Worm (Caenorhabditis elegans) whole organism, mixed stage, embryonic: ENCODE results near the gene sdc-3.

ENCODE experiments used
- M03D4.4 ChIP-seq: sonication (generic microtip); optimal IDR thresholded peaks from 2 replicates; lab custom pipeline; 2017; ENCODE audit warnings: mild to moderate bottlenecking, missing genetic modification characterization, missing compliant biosample characterization
- bed-3 ChIP-seq: fragments of 200-800 bp; sonication (Bioruptor generic); optimal IDR thresholded peaks from 3 replicates; lab custom pipeline; 2018; ENCODE audit warnings: mild to moderate bottlenecking, missing genetic modification characterization, moderate library complexity, missing compliant biosample characterization
- blmp-1 ChIP-seq: fragments of 150-350 bp; optimal IDR thresholded peaks from 2 replicates; lab custom pipeline; 2014; ENCODE audit warnings: missing biosample characterization, missing genetic modification characterization
- ceh-39 ChIP-seq: fragments of 150-350 bp; optimal IDR thresholded peaks from 2 replicates; lab custom pipeline; 2014; ENCODE audit warnings: missing biosample characterization, missing genetic modification characterization
- ceh-43 ChIP-seq: fragments of 200-800 bp; sonication (Bioruptor generic); optimal IDR thresholded peaks from 2 replicates; lab custom pipeline; 2018; ENCODE audit warnings: mild to moderate bottlenecking, missing genetic modification characterization, moderate library complexity, missing compliant biosample characterization
- ceh-83 ChIP-seq: fragments of 200-800 bp; sonication (Bioruptor generic); optimal IDR thresholded peaks from 2 replicates; lab custom pipeline; 2018; ENCODE audit warnings: mild to moderate bottlenecking, missing genetic modification characterization, missing compliant biosample characterization
- ces-1 ChIP-seq: fragments of 150-350 bp; optimal IDR thresholded peaks from 2 replicates; lab custom pipeline; 2014; ENCODE audit warnings: missing biosample characterization, missing genetic modification reagents, missing genetic modification characterization
- cnd-1 ChIP-seq: fragments of 200-800 bp; sonication (Bioruptor generic); optimal IDR thresholded peaks from 2 replicates; lab custom pipeline; 2018; ENCODE audit warnings: mild to moderate bottlenecking, missing genetic modification characterization, missing compliant biosample characterization
- drap-1 ChIP-seq: fragments of 200-800 bp; sonication (Bioruptor generic); optimal IDR thresholded peaks from 3 replicates; lab custom pipeline; 2018; ENCODE audit warnings: mild to moderate bottlenecking, missing genetic modification characterization, missing compliant biosample characterization
- elt-1 ChIP-seq: sonication (generic microtip); optimal IDR thresholded peaks from 2 replicates; lab custom pipeline; 2017; ENCODE audit warnings: missing genetic modification characterization, mild to moderate bottlenecking, missing compliant biosample characterization, antibody characterized with exemption, moderate library complexity, borderline replicate concordance; ENCODE audit not compliant: insufficient read depth
- elt-3 ChIP-seq: fragments of 150-350 bp; optimal IDR thresholded peaks from 2 replicates; lab custom pipeline; 2014; ENCODE audit warnings: missing biosample characterization, missing genetic modification characterization
- flh-1 ChIP-seq: fragments of 200-800 bp; sonication (Bioruptor generic); optimal IDR thresholded peaks from 2 replicates; lab custom pipeline; 2018; ENCODE audit warnings: mild to moderate bottlenecking, missing genetic modification characterization, moderate library complexity, missing compliant biosample characterization
- ham-2 ChIP-seq: fragments of 200-800 bp; sonication (Bioruptor generic); optimal IDR thresholded peaks from 2 replicates; lab custom pipeline; 2018; ENCODE audit warnings: mild to moderate bottlenecking, missing genetic modification characterization, missing compliant biosample characterization
- hlh-1 ChIP-seq: fragments of 150-350 bp; optimal IDR thresholded peaks from 2 replicates; lab custom pipeline; 2014; ENCODE audit warnings: missing biosample characterization, missing genetic modification reagents, missing genetic modification characterization
- lin-13 ChIP-seq: fragments of 150-350 bp; optimal IDR thresholded peaks from 2 replicates; lab custom pipeline; 2014; ENCODE audit warnings: missing biosample characterization, missing genetic modification characterization
- lin-32 ChIP-seq: fragments of 200-800 bp; sonication (Bioruptor generic); optimal IDR thresholded peaks from 2 replicates; lab custom pipeline; 2018; ENCODE audit warnings: mild to moderate bottlenecking, missing genetic modification characterization, missing compliant biosample characterization
- lsy-2 ChIP-seq: fragments of 150-350 bp; optimal IDR thresholded peaks from 2 replicates; lab custom pipeline; 2014; ENCODE audit warnings: missing biosample characterization, missing genetic modification characterization
- mep-1 ChIP-seq: fragments of 150-350 bp; optimal IDR thresholded peaks from 2 replicates; lab custom pipeline; 2017; ENCODE audit warnings: missing biosample characterization, missing genetic modification reagents, missing genetic modification characterization, inconsistent platforms
- mls-2 ChIP-seq: sonication (generic microtip); optimal IDR thresholded peaks from 2 replicates; lab custom pipeline; 2016; ENCODE audit warnings: mild to moderate bottlenecking, missing genetic modification characterization, moderate library complexity, missing compliant biosample characterization
- nhr-12 ChIP-seq: fragments of 150-350 bp; optimal IDR thresholded peaks from 2 replicates; lab custom pipeline; 2014; ENCODE audit warnings: missing biosample characterization, missing genetic modification characterization
- nhr-2 ChIP-seq: fragments of 150-350 bp; optimal IDR thresholded peaks from 2 replicates; lab custom pipeline; 2014; ENCODE audit warnings: missing biosample characterization, missing genetic modification characterization
- nhr-237 ChIP-seq: fragments of 150-350 bp; optimal IDR thresholded peaks from 2 replicates; lab custom pipeline; 2014; ENCODE audit warnings: missing biosample characterization, missing genetic modification characterization
- nhr-28 ChIP-seq: fragments of 150-350 bp; optimal IDR thresholded peaks from 2 replicates; lab custom pipeline; 2014; ENCODE audit warnings: missing biosample characterization, missing genetic modification characterization
- nhr-76 ChIP-seq: sonication (generic microtip); optimal IDR thresholded peaks from 2 replicates; lab custom pipeline; 2017; ENCODE audit warnings: missing biosample characterization, missing genetic modification characterization
- pha-4 ChIP-seq: fragments of 150-350 bp; optimal IDR thresholded peaks from 2 replicates; lab custom pipeline; 2018; ENCODE audit warnings: missing biosample characterization, missing genetic modification reagents, missing genetic modification characterization
- sem-2 ChIP-seq: fragments of 200-800 bp; sonication (Bioruptor generic); optimal IDR thresholded peaks from 2 replicates; lab custom pipeline; 2018; ENCODE audit warnings: mild to moderate bottlenecking, missing genetic modification characterization, missing compliant biosample characterization
- snpc-4 ChIP-seq: fragments of 150-350 bp; optimal IDR thresholded peaks from 2 replicates; lab custom pipeline; 2014; ENCODE audit warnings: missing biosample characterization, missing genetic modification characterization
- sptf-1 ChIP-seq: sonication (generic microtip); optimal IDR thresholded peaks from 2 replicates; lab custom pipeline; 2017; ENCODE audit warnings: mild to moderate bottlenecking, missing genetic modification characterization, moderate library complexity, missing compliant biosample characterization
- tbx-8 ChIP-seq: fragments of 200-800 bp; sonication (Bioruptor generic); optimal IDR thresholded peaks from 2 replicates; lab custom pipeline; 2018; ENCODE audit warnings: mild to moderate bottlenecking, missing genetic modification characterization, moderate library complexity, missing compliant biosample characterization
- unc-120 ChIP-seq: sonication (generic microtip); optimal IDR thresholded peaks from 2 replicates; lab custom pipeline; 2017; ENCODE audit warnings: missing genetic modification characterization, missing compliant biosample characterization; ENCODE audit not compliant: poor library complexity, severe bottlenecking
- unc-62 ChIP-seq: fragments of 150-350 bp; optimal IDR thresholded peaks from 2 replicates; lab custom pipeline; 2014; ENCODE audit warnings: missing biosample characterization, missing genetic modification reagents, missing genetic modification characterization
- zip-8 ChIP-seq: fragments of 150-350 bp; optimal IDR thresholded peaks from 2 replicates; lab custom pipeline; 2014; ENCODE audit warnings: missing biosample characterization, missing genetic modification characterization
- ztf-11 ChIP-seq: fragments of 150-350 bp; optimal IDR thresholded peaks from 2 replicates; lab custom pipeline; 2014; ENCODE audit warnings: missing biosample characterization, missing genetic modification characterization

sdc-3 gene

ce11 chrV:15002184-15002690 lies 45.8 kb downstream of the sdc-3 start, which contains the start of the genes fib-1 and mut-15:
Gene fib-1 (minus strand): TSS chrV:15002223.
Gene mut-15 (plus strand): TSS chrV:15002543.
- peak; percentile 21 for TF ChIP-seq tbx-8 (GFP tag; lab: Kevin White, UChicago)
- no peak for TF ChIP-seq ztf-11
- peak; percentile 32 for TF ChIP-seq bed-3 (GFP tag; lab: Kevin White, UChicago)
- peak; percentile 94 for TF ChIP-seq unc-120
- TF ChIP-seq flh-1 (GFP tag; lab: Kevin White, UChicago), result no peak
- peak; percentile 93 for TF ChIP-seq lin-13 (tag; lab: Kevin White, UChicago)
- TF ChIP-seq elt-3 (tag; lab: Kevin White, UChicago), result peak; percentile 11
- peak; percentile 86 for TF ChIP-seq sptf-1
- peak; percentile 37 for TF ChIP-seq nhr-2 (tag; lab: Kevin White, UChicago)
- TF ChIP-seq nhr-76 (tag; lab: Kevin White, UChicago), result no peak
- peak; percentile 83 for TF ChIP-seq pha-4 (tag; lab: Kevin White, UChicago)
- TF ChIP-seq nhr-237, result peak; percentile 93
- TF ChIP-seq ceh-39 (tag; lab: Kevin White, UChicago), result peak; percentile 96
- TF ChIP-seq hlh-1 (tag; lab: Kevin White, UChicago), result no peak
- peak; percentile 15 for TF ChIP-seq ham-2 (GFP tag; lab: Kevin White, UChicago)
- peak; percentile 95 for TF ChIP-seq mep-1 (tag; lab: Kevin White, UChicago)
- peak; percentile 40 for TF ChIP-seq cnd-1 (tag; lab: Kevin White, UChicago)
- TF ChIP-seq lin-32 (GFP tag; lab: Kevin White, UChicago), result no peak
- TF ChIP-seq blmp-1 (tag; lab: Kevin White, UChicago), result no peak
- no peak for TF ChIP-seq sem-2 (GFP tag; lab: Kevin White, UChicago)
- peak; percentile 4 for TF ChIP-seq unc-62 (GFP tag; lab: Kevin White, UChicago)
- TF ChIP-seq nhr-28 (tag; lab: Kevin White, UChicago), result peak; percentile 9
- TF ChIP-seq elt-1 (tag; lab: Kevin White, UChicago), result no peak
- TF ChIP-seq ceh-43 (GFP tag; lab: Kevin White, UChicago), result no peak
- TF ChIP-seq lsy-2 (tag; lab: Kevin White, UChicago), result peak; percentile 95
- TF ChIP-seq ceh-83, result peak; percentile 51
- TF ChIP-seq drap-1 (GFP tag; lab: Kevin White, UChicago), result peak; percentile 92
- TF ChIP-seq ces-1 (GFP tag; lab: Kevin White, UChicago), result no peak
- no peak for TF ChIP-seq M03D4.4 (tag; lab: Kevin White, UChicago)
- peak; percentile 80 for TF ChIP-seq mls-2 (tag; lab: Kevin White, UChicago)
- no peak for TF ChIP-seq zip-8 (tag; lab: Kevin White, UChicago)

DNA sequence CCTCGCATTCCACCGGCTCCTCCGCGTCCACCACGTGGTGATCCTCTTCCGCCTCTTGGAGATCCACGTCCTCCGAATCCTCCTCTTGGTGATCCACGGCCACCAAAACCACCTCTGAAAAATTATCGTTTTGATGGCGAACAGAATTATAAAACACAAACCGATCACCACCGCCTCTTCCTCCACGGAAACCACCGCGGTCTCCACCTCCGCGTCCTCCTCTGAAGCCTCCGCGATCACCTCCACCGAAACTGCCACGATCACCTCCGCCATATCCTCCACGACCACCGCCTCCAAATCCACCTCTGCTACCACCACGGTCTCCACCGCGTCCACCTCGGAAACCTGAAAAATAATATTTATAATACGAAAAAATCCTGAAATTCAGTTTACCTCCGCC lies 46.5 kb downstream of the sdc-3 start:
- TF ChIP-seq drap-1 (GFP tag; lab: Kevin White, UChicago), result peak; percentile 6
- no peak for TF ChIP-seq cnd-1 (tag; lab: Kevin White, UChicago)
- no peak for TF ChIP-seq unc-120

DNA sequence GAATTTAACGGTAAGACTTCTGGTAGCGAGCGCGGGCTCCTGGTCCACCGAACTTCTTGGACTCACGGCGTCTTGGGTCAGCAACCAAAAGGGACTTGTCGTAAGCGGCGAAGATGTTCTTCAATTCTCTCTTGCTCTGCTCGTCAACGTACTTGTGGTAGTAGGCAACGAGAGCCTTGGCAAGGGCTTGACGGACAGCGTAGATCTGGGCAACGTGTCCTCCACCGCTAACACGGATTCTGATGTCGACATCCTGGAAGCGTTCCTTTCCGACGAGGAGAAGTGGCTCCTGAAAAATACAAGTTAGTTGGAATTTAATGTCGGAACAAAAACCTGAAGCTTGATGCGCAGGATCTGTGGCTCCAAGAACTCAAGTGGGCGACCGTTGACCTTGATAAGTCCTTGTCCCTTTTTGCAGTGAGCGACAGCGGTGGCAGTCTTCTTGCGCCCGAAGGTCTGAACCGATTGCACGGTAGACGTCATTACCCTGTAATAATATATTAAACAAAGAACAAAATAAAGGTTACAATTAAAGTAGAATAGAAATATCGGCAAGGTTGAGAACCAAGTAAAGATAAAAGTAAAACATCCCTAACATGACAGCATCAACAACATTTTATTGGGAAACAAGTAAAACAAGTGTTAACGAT lies 47.8 kb downstream of the sdc-3 start, which contains the start of gene rps-16:
TSS of gene rps-16 (minus strand) at position 487 of the 650 bp plus-strand sequence.
- TF ChIP-seq lin-13 (tag; lab: Kevin White, UChicago), result no peak
- TF ChIP-seq sem-2 (GFP tag; lab: Kevin White, UChicago), result no peak
- no peak for TF ChIP-seq elt-1 (tag; lab: Kevin White, UChicago)
- TF ChIP-seq snpc-4 (tag; lab: Kevin White, UChicago), result no peak
- no peak for TF ChIP-seq flh-1 (GFP tag; lab: Kevin White, UChicago)
- TF ChIP-seq ces-1 (GFP tag; lab: Kevin White, UChicago), result no peak
- TF ChIP-seq blmp-1 (tag; lab: Kevin White, UChicago), result no peak
- TF ChIP-seq bed-3 (GFP tag; lab: Kevin White, UChicago), result no peak
- TF ChIP-seq nhr-76 (tag; lab: Kevin White, UChicago), result no peak
- no peak for TF ChIP-seq cnd-1 (tag; lab: Kevin White, UChicago)
- no peak for TF ChIP-seq pha-4 (tag; lab: Kevin White, UChicago)
- no peak for TF ChIP-seq mls-2 (tag; lab: Kevin White, UChicago)
- TF ChIP-seq nhr-12, result no peak
- TF ChIP-seq tbx-8 (GFP tag; lab: Kevin White, UChicago), result no peak
- TF ChIP-seq nhr-28 (tag; lab: Kevin White, UChicago), result no peak
